Worm (Caenorhabditis elegans) whole organism, young adult: ENCODE data around the gene rps-16.

Source experiments
- D2030.7 ChIP-seq: fragments of 200-800 bp; sonication (Bioruptor generic); IDR thresholded peaks from 2 replicates; pipeline ENCODE4 v1.3.6; 2022; ENCODE audit warnings: missing genetic modification reagents, missing genetic modification characterization, missing compliant biosample characterization
- F37B4.10 ChIP-seq: fragments of 200-800 bp; sonication (Bioruptor generic); IDR thresholded peaks from 2 replicates; pipeline ENCODE4 v1.3.6; 2022; ENCODE audit warnings: missing genetic modification characterization, missing compliant biosample characterization
- F57C9.4 ChIP-seq: sonication (generic microtip); optimal IDR thresholded peaks from 2 replicates; lab custom pipeline; 2017; ENCODE audit warnings: mild to moderate bottlenecking, missing genetic modification characterization, missing compliant biosample characterization
- K11D2.4 ChIP-seq: fragments of 200-800 bp; sonication (Bioruptor generic); IDR thresholded peaks from 2 replicates; pipeline ENCODE4 v1.3.6; 2022; ENCODE audit warnings: missing genetic modification reagents, missing genetic modification characterization, missing compliant biosample characterization
- T07F8.4 ChIP-seq: sonication (generic microtip); optimal IDR thresholded peaks from 2 replicates; lab custom pipeline; 2016; ENCODE audit warnings: mild to moderate bottlenecking, missing genetic modification characterization, moderate library complexity, missing compliant biosample characterization
- attf-5 ChIP-seq: fragments of 200-800 bp; sonication (Bioruptor generic); optimal IDR thresholded peaks from 2 replicates; lab custom pipeline; 2018; ENCODE audit warnings: mild to moderate bottlenecking, missing genetic modification characterization, missing compliant biosample characterization
- ceh-100 ChIP-seq: fragments of 200-800 bp; sonication (Bioruptor generic); IDR thresholded peaks from 2 replicates; pipeline ENCODE4 v1.3.6; 2022; ENCODE audit warnings: missing genetic modification reagents, missing genetic modification characterization, missing compliant biosample characterization
- ceh-79 ChIP-seq: sonication (generic microtip); optimal IDR thresholded peaks from 2 replicates; lab custom pipeline; 2017; ENCODE audit warnings: mild to moderate bottlenecking, missing genetic modification characterization, missing compliant biosample characterization
- chd-7 ChIP-seq: sonication (generic microtip); optimal IDR thresholded peaks from 2 replicates; lab custom pipeline; 2016; ENCODE audit warnings: mild to moderate bottlenecking, missing genetic modification characterization, moderate library complexity, missing compliant biosample characterization
- die-1 ChIP-seq: sonication (generic microtip); optimal IDR thresholded peaks from 2 replicates; lab custom pipeline; 2016; ENCODE audit warnings: missing genotype, mild to moderate bottlenecking, missing genetic modification characterization, missing compliant biosample characterization
- dpff-1 ChIP-seq: sonication (generic microtip); optimal IDR thresholded peaks from 2 replicates; lab custom pipeline; 2017; ENCODE audit warnings: mild to moderate bottlenecking, missing genetic modification characterization, missing compliant biosample characterization
- dpl-1 ChIP-seq: fragments of 150-350 bp; optimal IDR thresholded peaks from 2 replicates; lab custom pipeline; 2014; ENCODE audit warnings: missing biosample characterization, missing genetic modification reagents, missing genetic modification characterization
- egl-18 ChIP-seq: fragments of 200-800 bp; sonication (Bioruptor generic); IDR thresholded peaks from 2 replicates; pipeline ENCODE4 v1.3.6; 2022; ENCODE audit warnings: missing genetic modification reagents, missing genetic modification characterization, missing compliant biosample characterization
- egrh-3 ChIP-seq: fragments of 200-800 bp; sonication (Bioruptor generic); IDR thresholded peaks from 2 replicates; pipeline ENCODE4 v1.3.6; 2022; ENCODE audit warnings: missing genetic modification reagents, missing genetic modification characterization, missing compliant biosample characterization
- ets-4 ChIP-seq: fragments of 200-800 bp; sonication (Bioruptor generic); optimal IDR thresholded peaks from 2 replicates; lab custom pipeline; 2018; ENCODE audit warnings: mild to moderate bottlenecking, missing genetic modification characterization, missing compliant biosample characterization
- fkh-3 ChIP-seq: sonication (generic microtip); optimal IDR thresholded peaks from 2 replicates; lab custom pipeline; 2016; ENCODE audit warnings: mild to moderate bottlenecking, missing genetic modification characterization, missing compliant biosample characterization
- hsf-1 ChIP-seq: fragments of 200-800 bp; sonication (Bioruptor generic); IDR thresholded peaks from 2 replicates; pipeline ENCODE4 v1.3.6; 2022; ENCODE audit warnings: missing genetic modification reagents, missing genetic modification characterization, missing compliant biosample characterization
- let-607 ChIP-seq, 2 experiments: fragments of 200-800 bp in 1 of 2; sonication (Bioruptor generic) in 1 of 2; sonication (generic microtip) in 1 of 2; optimal IDR thresholded peaks; 2 replicates each; lab custom pipeline; 2016 to 2018; ENCODE audit warnings: mild to moderate bottlenecking in 2 of 2, missing compliant biosample characterization in 2 of 2, missing genetic modification characterization in 2 of 2, moderate library complexity in 2 of 2, missing genotype in 1 of 2
- lin-40 ChIP-seq: sonication (generic microtip); optimal IDR thresholded peaks from 2 replicates; lab custom pipeline; 2016; ENCODE audit warnings: missing genetic modification characterization, mild to moderate bottlenecking, missing compliant biosample characterization, missing genotype, missing genetic modification reagents
- lin-54 ChIP-seq: fragments of 200-800 bp; sonication (Bioruptor generic); optimal IDR thresholded peaks from 2 replicates; lab custom pipeline; 2018; ENCODE audit warnings: mild to moderate bottlenecking, missing genetic modification characterization, missing compliant biosample characterization
- lsl-1 ChIP-seq: fragments of 200-800 bp; sonication (Bioruptor generic); optimal IDR thresholded peaks from 2 replicates; lab custom pipeline; 2018; ENCODE audit warnings: mild to moderate bottlenecking, missing genetic modification characterization, moderate library complexity, missing compliant biosample characterization
- madf-3 ChIP-seq: fragments of 200-800 bp; sonication (Bioruptor generic); IDR thresholded peaks from 2 replicates; pipeline ENCODE4 v1.3.6; 2022; ENCODE audit warnings: missing genetic modification reagents, missing genetic modification characterization, missing compliant biosample characterization
- mel-28 ChIP-seq: sonication (generic microtip); optimal IDR thresholded peaks from 2 replicates; lab custom pipeline; 2016; ENCODE audit warnings: borderline replicate concordance, mild to moderate bottlenecking, missing genetic modification characterization, missing compliant biosample characterization
- nhr-120 ChIP-seq: fragments of 200-800 bp; sonication (Bioruptor generic); IDR thresholded peaks from 2 replicates; pipeline ENCODE4 v1.3.6; 2022; ENCODE audit warnings: missing genetic modification characterization, missing compliant biosample characterization
- pha-4 ChIP-seq: fragments of 150-350 bp; sonication (generic microtip); optimal IDR thresholded peaks from 2 replicates; lab custom pipeline; 2014; ENCODE audit warnings: missing biosample characterization, missing genetic modification reagents, missing genetic modification characterization
- rec-8 ChIP-seq, 2 experiments: sonication (generic microtip); optimal IDR thresholded peaks; 2 replicates each; lab custom pipeline; 2016; ENCODE audit warnings: mild to moderate bottlenecking in 2 of 2, missing genetic modification characterization in 2 of 2, missing genetic modification reagents in 2 of 2, missing genotype in 2 of 2, missing biosample characterization in 1 of 2, missing compliant biosample characterization in 1 of 2, moderate library complexity in 1 of 2
- repo-1 ChIP-seq: sonication (generic microtip); optimal IDR thresholded peaks from 2 replicates; lab custom pipeline; 2017; ENCODE audit warnings: mild to moderate bottlenecking, missing genetic modification characterization, missing compliant biosample characterization
- snpc-1.1 ChIP-seq: sonication (generic microtip); optimal IDR thresholded peaks from 2 replicates; lab custom pipeline; 2017; ENCODE audit warnings: missing genetic modification characterization, mild to moderate bottlenecking, missing compliant biosample characterization, antibody characterized with exemption, moderate library complexity, missing genotype, missing genetic modification reagents; ENCODE audit not compliant: insufficient read depth
- somi-1 ChIP-seq: fragments of 200-800 bp; sonication (Bioruptor generic); optimal IDR thresholded peaks from 2 replicates; lab custom pipeline; 2018; ENCODE audit warnings: mild to moderate bottlenecking, missing genetic modification characterization, missing compliant biosample characterization
- tlf-1 ChIP-seq: fragments of 200-800 bp; sonication (Bioruptor generic); optimal IDR thresholded peaks from 2 replicates; lab custom pipeline; 2018; ENCODE audit warnings: mild to moderate bottlenecking, missing genetic modification characterization, missing compliant biosample characterization
- zfh-2 ChIP-seq: fragments of 200-800 bp; sonication (Bioruptor generic); conservative IDR thresholded peaks from 2 replicates; pipeline ENCODE4 v1.3.6; 2022; ENCODE audit warnings: missing genetic modification reagents, missing genetic modification characterization, missing compliant biosample characterization
- zim-3 ChIP-seq: sonication (generic microtip); optimal IDR thresholded peaks from 2 replicates; lab custom pipeline; 2017; ENCODE audit warnings: mild to moderate bottlenecking, missing genetic modification characterization, moderate library complexity, missing compliant biosample characterization
- ztf-22 ChIP-seq: fragments of 200-800 bp; sonication (Bioruptor generic); optimal IDR thresholded peaks from 2 replicates; lab custom pipeline; 2018; ENCODE audit warnings: mild to moderate bottlenecking, missing genetic modification characterization, moderate library complexity, missing compliant biosample characterization

rps-16 gene

ce11 chrV:15023544-15023943 lies 23.2 kb upstream of the rps-16 start, which contains the start of gene F14H8.4:
Gene F14H8.4 (plus strand): TSS chrV:15023844.
- TF ChIP-seq madf-3 (GFP tag; lab: Robert Waterston, UW) = no peak
- no peak for TF ChIP-seq ets-4
- no peak for TF ChIP-seq ztf-22 (GFP tag; lab: Kevin White, UChicago)
- TF ChIP-seq nhr-120 (GFP tag; lab: Robert Waterston, UW) = no peak
- TF ChIP-seq lin-54 (GFP tag; lab: Kevin White, UChicago) = no peak
- no peak for TF ChIP-seq hsf-1 (GFP tag; lab: Robert Waterston, UW)
- no peak for TF ChIP-seq zfh-2 (GFP tag; lab: Robert Waterston, UW)
- TF ChIP-seq ceh-100 (GFP tag; lab: Robert Waterston, UW) = no peak
- TF ChIP-seq die-1 (tag; lab: Kevin White, UChicago) = no peak
- TF ChIP-seq pha-4 (tag; lab: Kevin White, UChicago) = no peak
- TF ChIP-seq mel-28 (tag; lab: Kevin White, UChicago) = no peak

DNA sequence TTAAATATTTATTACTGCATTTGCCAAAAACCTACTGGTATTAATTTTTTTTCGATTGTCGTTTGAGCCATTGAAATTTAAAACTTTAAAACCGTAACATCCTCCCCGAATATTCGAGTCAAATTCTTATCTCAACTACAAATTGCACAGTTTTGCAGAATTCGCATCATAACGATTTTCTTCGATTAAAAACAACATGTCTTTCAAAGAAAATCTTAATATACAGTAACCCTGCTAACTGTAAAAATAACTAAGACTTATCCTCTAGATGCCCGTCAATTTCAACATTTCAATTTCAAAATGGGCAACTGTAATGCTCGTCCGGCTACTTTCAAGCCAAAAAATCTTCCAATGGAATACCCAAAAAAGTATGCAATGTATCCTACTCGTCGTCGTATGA lies 20.4 kb upstream of the rps-16 start, which contains the start of gene F14H8.5:
F14H8.5 (plus strand) TSS at position 301 of the 400 bp plus-strand sequence.
- TF ChIP-seq fkh-3 (tag; lab: Kevin White, UChicago) (no peak), madf-3 (GFP tag; lab: Robert Waterston, UW) (no peak), dpl-1 (GFP tag; lab: Kevin White, UChicago) (no peak), zim-3 (tag; lab: Kevin White, UChicago) (no peak), attf-5 (GFP tag; lab: Kevin White, UChicago) (no peak), egl-18 (GFP tag; lab: Robert Waterston, UW) (no peak), ceh-100 (GFP tag; lab: Robert Waterston, UW) (no peak), dpff-1 (no peak), ceh-79 (tag; lab: Kevin White, UChicago) (no peak), rec-8 (tag; optimal IDR thresholded peaks at IDR 0.05; lab: Kevin White, UChicago) (no peak)

DNA sequence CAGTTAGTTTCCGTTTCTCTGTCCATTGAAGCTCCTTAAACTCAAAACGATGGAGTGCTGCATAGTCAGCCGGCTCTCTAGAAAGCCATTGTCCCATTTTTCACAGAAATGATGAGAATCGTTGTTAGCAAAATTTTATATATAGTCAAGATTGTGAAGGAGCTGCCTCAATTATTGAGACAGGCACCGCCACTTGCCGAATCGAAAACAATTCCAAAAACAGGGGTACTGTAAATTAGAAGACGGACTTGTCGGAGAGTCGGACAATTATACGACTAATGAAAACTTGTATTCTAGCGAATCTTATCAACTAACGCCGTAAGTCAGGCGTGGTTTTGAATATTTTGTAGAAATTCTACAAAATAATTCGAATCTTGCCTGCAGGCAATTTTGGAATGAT lies 19.9 kb upstream of the rps-16 start, which contains the start of gene F14H8.2:
F14H8.2 (minus strand) TSS at position 101 of the 400 bp plus-strand sequence.
- TF ChIP-seq repo-1 (tag; lab: Kevin White, UChicago) = no peak

ce11 chrV:15016795-15017429 lies 16.6 kb upstream of the rps-16 start:
- TF ChIP-seq F57C9.4 (no peak), T07F8.4 (tag; lab: Kevin White, UChicago) (no peak), snpc-1.1 (tag; lab: Kevin White, UChicago) (no peak), lsl-1 (no peak), tlf-1 (no peak), chd-7 (tag; lab: Kevin White, UChicago) (no peak), D2030.7 (GFP tag; lab: Robert Waterston, UW) (no peak), let-607 (tag; optimal IDR thresholded peaks at IDR 0.05; lab: Kevin White, UChicago) (no peak), F37B4.10 (no peak), somi-1 (GFP tag; lab: Kevin White, UChicago) (no peak), attf-5 (GFP tag; lab: Kevin White, UChicago) (no peak), K11D2.4 (no peak), lin-40 (tag; lab: Kevin White, UChicago) (no peak), egrh-3 (no peak), die-1 (tag; lab: Kevin White, UChicago) (no peak)
- TF ChIP-seq, all 124 proteins: peak for 0
